Worm (Caenorhabditis elegans) whole organism, midembryonic: Measurements from ENCODE around the gene K10D2.8.

Experiments used
- T22C8.4 ChIP-seq: fragments of 200-800 bp; sonication (Bioruptor generic); IDR thresholded peaks from 2 replicates; pipeline ENCODE4 v1.3.6; 2022; ENCODE audit warnings: missing genetic modification characterization, missing compliant biosample characterization
- cog-1 ChIP-seq: sonication (generic microtip); optimal IDR thresholded peaks from 2 replicates; lab custom pipeline; 2016; ENCODE audit warnings: missing genetic modification characterization, missing compliant biosample characterization
- flt-1 ChIP-seq: fragments of 200-800 bp; sonication (Bioruptor generic); IDR thresholded peaks from 2 replicates; pipeline ENCODE4 v1.3.6; 2022; ENCODE audit warnings: missing genetic modification characterization, missing compliant biosample characterization
- klf-2 ChIP-seq: fragments of 200-800 bp; sonication (Bioruptor generic); conservative IDR thresholded peaks from 2 replicates; pipeline ENCODE4 v1.3.6; 2022; ENCODE audit warnings: missing genetic modification reagents, missing genetic modification characterization, missing compliant biosample characterization
- med-1 ChIP-seq: sonication (generic microtip); optimal IDR thresholded peaks from 2 replicates; lab custom pipeline; 2017; ENCODE audit warnings: missing genetic modification characterization, mild to moderate bottlenecking, missing compliant biosample characterization, antibody characterized with exemption, missing genetic modification reagents; ENCODE audit not compliant: insufficient read depth
- ref-1 ChIP-seq: fragments of 200-800 bp; sonication (Bioruptor generic); conservative IDR thresholded peaks from 2 replicates; pipeline ENCODE4 v1.3.6; 2022; ENCODE audit warnings: missing genetic modification reagents, missing genetic modification characterization, missing compliant biosample characterization
- tab-1 ChIP-seq: fragments of 200-800 bp; sonication (Bioruptor generic); IDR thresholded peaks from 2 replicates; pipeline ENCODE4 v1.3.6; 2022; ENCODE audit warnings: missing genetic modification characterization, missing compliant biosample characterization
- ztf-23 ChIP-seq: fragments of 200-800 bp; sonication (Bioruptor generic); IDR thresholded peaks from 2 replicates; pipeline ENCODE4 v1.3.6; 2022; ENCODE audit warnings: missing genetic modification reagents, missing genetic modification characterization, missing compliant biosample characterization
- ztf-29 ChIP-seq: fragments of 200-800 bp; sonication (Bioruptor generic); IDR thresholded peaks from 2 replicates; pipeline ENCODE4 v1.3.6; 2022; ENCODE audit warnings: missing genetic modification reagents, missing genetic modification characterization, missing compliant biosample characterization

Gene K10D2.8

DNA sequence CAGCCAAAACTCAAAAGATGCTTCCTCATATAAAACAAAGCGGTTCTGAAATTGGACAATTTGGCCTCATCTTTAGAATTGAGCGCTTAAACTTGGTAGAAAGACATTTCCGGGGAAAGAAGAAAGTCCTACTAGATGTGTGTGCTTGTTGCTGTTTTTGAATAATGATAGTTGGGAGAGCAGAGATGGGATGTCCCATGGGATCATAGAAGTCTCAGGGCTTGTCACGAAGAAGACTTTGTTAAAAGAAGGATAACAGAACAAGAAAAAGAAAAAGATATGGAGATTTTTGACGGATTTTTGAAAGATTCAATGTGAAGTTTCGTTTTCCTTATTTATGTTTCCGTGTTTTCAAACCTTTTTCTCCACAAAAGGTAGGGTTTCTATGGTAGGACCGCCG is 30.2 kb downstream of the K10D2.8 start, which contains the start of gene ZC155.2:
ZC155.2 (plus strand) TSS at position 301 of the 400 bp plus-strand sequence.
- TF ChIP-seq flt-1 (GFP tag; lab: Robert Waterston, UW) (no peak), cog-1 (no peak), ztf-29 (GFP tag; lab: Robert Waterston, UW) (no peak), T22C8.4 (GFP tag; lab: Robert Waterston, UW) (no peak), ref-1 (GFP tag; lab: Robert Waterston, UW) (no peak), tab-1 (GFP tag; lab: Robert Waterston, UW) (no peak)

DNA sequence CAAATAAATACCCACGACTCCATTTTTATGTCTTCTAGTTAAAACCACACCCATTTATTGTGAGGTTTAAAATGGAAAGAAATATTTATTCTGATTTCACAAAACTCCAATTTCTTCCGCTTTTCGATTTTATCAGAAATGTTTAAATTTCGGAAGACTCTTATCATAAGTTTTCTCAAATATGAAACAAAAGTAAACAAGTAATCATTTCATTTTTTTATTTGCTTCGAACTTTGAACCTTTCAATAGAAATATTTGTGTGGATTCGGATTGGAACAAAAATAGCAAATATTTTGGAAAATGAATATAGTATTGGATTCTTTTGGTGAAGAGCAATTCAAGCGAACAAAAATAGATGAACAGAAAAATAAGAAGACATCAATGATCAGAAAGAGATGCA is 33.3 kb downstream of the K10D2.8 start:
- TF ChIP-seq ztf-23 (GFP tag; lab: Robert Waterston, UW) (no peak), tab-1 (GFP tag; lab: Robert Waterston, UW) (no peak), med-1 (GFP tag; lab: Kevin White, UChicago) (no peak), klf-2 (GFP tag; lab: Robert Waterston, UW) (no peak), cog-1 (no peak), ref-1 (GFP tag; lab: Robert Waterston, UW) (no peak), ztf-29 (GFP tag; lab: Robert Waterston, UW) (no peak), T22C8.4 (GFP tag; lab: Robert Waterston, UW) (no peak), flt-1 (GFP tag; lab: Robert Waterston, UW) (no peak)

DNA sequence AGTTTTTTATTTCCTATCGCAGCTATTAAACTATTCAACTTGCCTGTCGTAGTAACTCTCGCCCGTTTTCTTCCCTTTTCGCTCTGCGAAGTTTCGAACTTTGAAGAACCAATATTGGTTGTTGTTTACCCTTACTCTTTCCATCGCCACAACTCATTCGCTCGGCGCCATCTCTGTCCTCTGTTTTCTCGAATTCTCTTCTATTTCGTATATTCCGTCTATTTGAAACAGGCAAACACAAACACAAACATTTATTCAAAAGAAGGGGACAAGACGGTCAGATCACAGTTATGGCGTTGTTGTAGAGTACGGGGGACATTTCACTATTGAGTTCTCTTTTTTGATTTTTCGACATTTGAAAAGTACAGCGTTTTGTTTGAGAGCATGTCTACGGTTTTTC is 34.3 kb downstream of the K10D2.8 start:
- TF ChIP-seq ztf-23 (GFP tag; lab: Robert Waterston, UW) (no peak), T22C8.4 (GFP tag; lab: Robert Waterston, UW) (no peak), klf-2 (GFP tag; lab: Robert Waterston, UW) (no peak), tab-1 (GFP tag; lab: Robert Waterston, UW) (no peak), cog-1 (no peak), med-1 (GFP tag; lab: Kevin White, UChicago) (no peak), flt-1 (GFP tag; lab: Robert Waterston, UW) (no peak), ref-1 (GFP tag; lab: Robert Waterston, UW) (no peak), ztf-29 (GFP tag; lab: Robert Waterston, UW) (no peak)

DNA sequence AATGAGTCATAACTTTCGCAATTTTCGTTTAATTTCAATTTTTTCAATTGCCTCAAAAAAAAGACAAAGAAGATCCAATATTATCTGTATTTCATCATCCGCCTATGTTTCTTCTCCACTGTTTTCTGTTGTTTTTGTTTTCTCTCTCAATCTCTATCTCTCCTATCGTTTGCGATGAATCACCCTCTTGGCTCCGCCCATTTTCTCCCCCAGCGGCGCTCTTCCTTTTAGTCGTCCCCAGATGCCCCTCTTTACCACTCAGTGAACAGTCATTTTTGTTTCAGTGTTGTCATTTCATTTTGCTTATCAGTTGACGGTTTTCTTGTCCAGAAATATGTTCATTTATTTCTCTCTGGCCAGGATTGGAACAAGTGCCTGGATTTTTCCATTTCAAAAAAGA is 36.4 kb downstream of the K10D2.8 start:
- TF ChIP-seq ref-1 (GFP tag; lab: Robert Waterston, UW), result no peak
- no peak for TF ChIP-seq flt-1 (GFP tag; lab: Robert Waterston, UW)
- TF ChIP-seq ztf-23 (GFP tag; lab: Robert Waterston, UW), result no peak
- TF ChIP-seq cog-1, result no peak
- TF ChIP-seq tab-1 (GFP tag; lab: Robert Waterston, UW), result no peak
- no peak for TF ChIP-seq med-1 (GFP tag; lab: Kevin White, UChicago)
- no peak for TF ChIP-seq ztf-29 (GFP tag; lab: Robert Waterston, UW)
- TF ChIP-seq klf-2 (GFP tag; lab: Robert Waterston, UW), result no peak
- TF ChIP-seq T22C8.4 (GFP tag; lab: Robert Waterston, UW), result no peak

DNA sequence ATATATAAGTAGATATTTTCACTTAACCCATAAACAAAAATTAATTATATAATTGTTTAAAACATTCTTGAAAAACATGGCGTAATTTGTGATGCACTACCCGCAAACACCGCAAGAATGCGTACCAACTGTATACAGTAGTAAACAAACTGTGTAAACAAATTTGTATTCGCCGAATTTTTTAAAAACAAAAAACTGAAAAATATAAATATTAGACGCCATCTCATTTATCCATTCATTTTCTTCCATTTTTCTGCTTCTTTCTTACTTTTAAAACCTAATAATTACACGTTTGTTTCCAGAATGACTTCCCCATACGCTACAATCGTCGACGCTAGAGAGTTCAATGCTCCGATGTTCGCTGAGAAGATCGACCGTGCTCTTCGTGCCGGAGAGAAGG is 36.8 kb downstream of the K10D2.8 start, which contains the start of gene nex-1:
nex-1 (plus strand) TSS at position 301 of the 400 bp plus-strand sequence.
- no peak for TF ChIP-seq ztf-23 (GFP tag; lab: Robert Waterston, UW)
- TF ChIP-seq tab-1 (GFP tag; lab: Robert Waterston, UW), result no peak
- TF ChIP-seq klf-2 (GFP tag; lab: Robert Waterston, UW), result no peak

DNA sequence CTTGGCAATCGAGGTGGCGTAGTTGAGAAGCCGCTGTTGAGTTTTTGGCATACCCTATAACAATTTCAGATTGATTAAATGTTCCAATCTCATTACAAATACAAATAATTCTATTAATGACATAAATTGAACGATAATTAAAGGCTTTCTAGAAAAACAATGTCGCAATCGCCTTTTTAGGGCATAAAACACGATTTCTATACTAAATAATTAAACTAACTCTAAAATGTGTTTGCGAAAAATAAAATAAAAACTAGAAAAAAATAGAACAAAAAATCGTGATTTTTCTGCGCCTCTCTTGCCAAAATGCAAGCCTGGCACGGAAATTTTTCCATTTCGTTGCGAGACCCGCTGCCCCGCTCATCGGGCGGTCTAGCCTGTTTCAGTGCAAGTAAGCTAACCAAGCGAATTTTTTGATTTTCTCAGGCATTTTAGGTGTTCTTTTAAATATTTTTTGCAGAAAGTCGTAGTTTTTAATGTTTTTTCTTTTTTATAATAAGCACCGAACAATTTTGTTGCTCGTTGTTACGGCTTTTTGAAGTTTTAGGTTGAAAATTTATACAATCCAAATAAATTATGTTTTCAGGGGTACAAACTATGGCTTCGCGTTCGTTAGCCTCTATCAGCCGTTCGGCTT is 39.4 kb downstream of the K10D2.8 start, which contains the start of the genes C34E10.12, C34E10.10 and atp-2:
C34E10.12 (minus strand) TSS at position 51 of the 637 bp plus-strand sequence.
C34E10.10 (minus strand) TSS at position 54 of the 637 bp plus-strand sequence.
atp-2 (plus strand) TSS at position 587 of the 637 bp plus-strand sequence.
- TF ChIP-seq ref-1 (GFP tag; lab: Robert Waterston, UW) (no peak), klf-2 (GFP tag; lab: Robert Waterston, UW) (no peak; the same call in 1 of the 2 replicates), tab-1 (GFP tag; lab: Robert Waterston, UW) (no peak), ztf-29 (GFP tag; lab: Robert Waterston, UW) (peak; percentile 72), T22C8.4 (GFP tag; lab: Robert Waterston, UW) (no peak), med-1 (GFP tag; lab: Kevin White, UChicago) (peak; percentile 7), ztf-23 (GFP tag; lab: Robert Waterston, UW) (peak; percentile 69; the same call in 1 of the 2 replicates), cog-1 (peak; percentile 25), flt-1 (GFP tag; lab: Robert Waterston, UW) (no peak; the same call in 1 of the 2 replicates)

DNA sequence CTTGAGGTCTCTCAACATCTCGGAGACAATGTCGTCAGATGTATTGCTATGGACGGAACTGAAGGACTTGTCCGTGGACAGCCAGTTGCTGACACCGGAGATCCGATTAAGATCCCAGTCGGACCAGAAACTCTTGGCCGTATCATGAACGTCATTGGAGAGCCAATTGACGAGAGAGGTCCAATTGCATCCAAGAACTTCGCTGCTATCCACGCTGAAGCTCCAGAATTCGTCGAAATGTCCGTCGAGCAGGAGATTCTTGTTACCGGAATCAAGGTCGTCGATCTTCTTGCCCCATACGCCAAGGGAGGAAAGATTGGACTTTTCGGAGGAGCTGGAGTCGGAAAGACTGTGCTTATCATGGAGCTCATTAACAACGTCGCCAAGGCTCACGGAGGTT is 40.3 kb downstream of the K10D2.8 start:
- no peak for TF ChIP-seq klf-2 (GFP tag; lab: Robert Waterston, UW)
- no peak for TF ChIP-seq cog-1
- TF ChIP-seq med-1 (GFP tag; lab: Kevin White, UChicago), result no peak
- no peak for TF ChIP-seq T22C8.4 (GFP tag; lab: Robert Waterston, UW)
- TF ChIP-seq tab-1 (GFP tag; lab: Robert Waterston, UW), result no peak
- TF ChIP-seq ztf-23 (GFP tag; lab: Robert Waterston, UW), result no peak
- no peak for TF ChIP-seq ref-1 (GFP tag; lab: Robert Waterston, UW)
- no peak for TF ChIP-seq ztf-29 (GFP tag; lab: Robert Waterston, UW)
- TF ChIP-seq flt-1 (GFP tag; lab: Robert Waterston, UW), result no peak

DNA sequence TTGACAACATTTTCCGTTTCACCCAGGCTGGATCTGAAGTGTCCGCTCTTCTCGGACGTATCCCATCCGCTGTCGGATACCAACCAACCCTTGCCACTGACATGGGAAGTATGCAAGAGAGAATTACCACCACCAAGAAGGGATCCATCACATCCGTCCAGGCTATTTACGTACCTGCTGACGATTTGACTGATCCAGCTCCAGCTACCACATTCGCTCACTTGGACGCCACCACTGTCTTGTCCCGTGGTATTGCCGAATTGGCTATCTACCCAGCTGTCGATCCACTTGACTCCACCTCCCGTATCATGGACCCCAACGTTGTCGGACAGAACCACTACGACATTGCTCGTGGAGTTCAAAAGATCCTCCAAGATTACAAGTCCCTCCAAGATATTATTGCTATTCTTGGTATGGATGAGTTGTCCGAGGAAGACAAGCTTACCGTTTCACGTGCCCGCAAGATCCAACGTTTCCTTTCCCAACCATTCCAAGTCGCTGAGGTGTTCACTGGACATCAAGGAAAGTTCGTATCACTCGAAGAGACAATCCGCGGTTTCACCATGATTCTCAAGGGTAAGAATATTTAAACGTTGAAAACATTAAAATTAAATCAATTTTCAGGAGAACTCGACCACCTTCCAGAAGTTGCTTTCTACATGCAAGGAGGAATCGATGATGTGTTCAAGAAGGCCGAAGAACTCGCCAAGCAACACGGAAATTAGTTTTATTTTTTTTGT is 41.2 kb downstream of the K10D2.8 start:
- TF ChIP-seq tab-1 (GFP tag; lab: Robert Waterston, UW) (no peak), med-1 (GFP tag; lab: Kevin White, UChicago) (no peak), ztf-29 (GFP tag; lab: Robert Waterston, UW) (no peak), flt-1 (GFP tag; lab: Robert Waterston, UW) (no peak), klf-2 (GFP tag; lab: Robert Waterston, UW) (no peak), ztf-23 (GFP tag; lab: Robert Waterston, UW) (no peak), T22C8.4 (GFP tag; lab: Robert Waterston, UW) (no peak), ref-1 (GFP tag; lab: Robert Waterston, UW) (no peak), cog-1 (no peak)
